Worm (Caenorhabditis elegans): ENCODE measurements around the gene dlc-4.

- TF ChIP-seq tbx-2 (tag; optimal IDR thresholded peaks at IDR 0.05) (no peak), F13H6.1 (tag; optimal IDR thresholded peaks at IDR 0.05) (no peak), pag-3 (tag; optimal IDR thresholded peaks at IDR 0.05; ENCODE audit: borderline replicate concordance) (no peak), rnt-1 (tag; optimal IDR thresholded peaks at IDR 0.05) (no peak), T23F11.4 (GFP tag; optimal IDR thresholded peaks at IDR 0.05) (no peak), tbx-7 (tag; optimal IDR thresholded peaks at IDR 0.05) (no peak), syd-9 (tag; optimal IDR thresholded peaks at IDR 0.05) (no peak), nhr-232 (tag; optimal IDR thresholded peaks at IDR 0.05) (no peak)
These were observed 28.5 kb downstream of the dlc-4 start for ce11 chrIV:16471569-16471968.

Data from whole organism, late embryonic.